Worm (Caenorhabditis elegans) whole organism, midembryonic: ENCODE data around the gene pri-1.
A peak's percentile ranks its signal among the peaks of the same experiment; 100 is the strongest.

Experiments used
- T22C8.4 ChIP-seq: fragments of 200-800 bp; sonication (Bioruptor generic); IDR thresholded peaks from 2 replicates; pipeline ENCODE4 v1.3.6; 2022; ENCODE audit warnings: missing genetic modification characterization, missing compliant biosample characterization
- cog-1 ChIP-seq: sonication (generic microtip); optimal IDR thresholded peaks from 2 replicates; lab custom pipeline; 2016; ENCODE audit warnings: missing genetic modification characterization, missing compliant biosample characterization
- flt-1 ChIP-seq: fragments of 200-800 bp; sonication (Bioruptor generic); IDR thresholded peaks from 2 replicates; pipeline ENCODE4 v1.3.6; 2022; ENCODE audit warnings: missing genetic modification characterization, missing compliant biosample characterization
- klf-2 ChIP-seq: fragments of 200-800 bp; sonication (Bioruptor generic); conservative IDR thresholded peaks from 2 replicates; pipeline ENCODE4 v1.3.6; 2022; ENCODE audit warnings: missing genetic modification reagents, missing genetic modification characterization, missing compliant biosample characterization
- med-1 ChIP-seq: sonication (generic microtip); optimal IDR thresholded peaks from 2 replicates; lab custom pipeline; 2017; ENCODE audit warnings: missing genetic modification characterization, mild to moderate bottlenecking, missing compliant biosample characterization, antibody characterized with exemption, missing genetic modification reagents; ENCODE audit not compliant: insufficient read depth
- ref-1 ChIP-seq: fragments of 200-800 bp; sonication (Bioruptor generic); conservative IDR thresholded peaks from 2 replicates; pipeline ENCODE4 v1.3.6; 2022; ENCODE audit warnings: missing genetic modification reagents, missing genetic modification characterization, missing compliant biosample characterization
- tab-1 ChIP-seq: fragments of 200-800 bp; sonication (Bioruptor generic); IDR thresholded peaks from 2 replicates; pipeline ENCODE4 v1.3.6; 2022; ENCODE audit warnings: missing genetic modification characterization, missing compliant biosample characterization
- ztf-23 ChIP-seq: fragments of 200-800 bp; sonication (Bioruptor generic); IDR thresholded peaks from 2 replicates; pipeline ENCODE4 v1.3.6; 2022; ENCODE audit warnings: missing genetic modification reagents, missing genetic modification characterization, missing compliant biosample characterization
- ztf-29 ChIP-seq: fragments of 200-800 bp; sonication (Bioruptor generic); IDR thresholded peaks from 2 replicates; pipeline ENCODE4 v1.3.6; 2022; ENCODE audit warnings: missing genetic modification reagents, missing genetic modification characterization, missing compliant biosample characterization

The pri-1 gene

DNA sequence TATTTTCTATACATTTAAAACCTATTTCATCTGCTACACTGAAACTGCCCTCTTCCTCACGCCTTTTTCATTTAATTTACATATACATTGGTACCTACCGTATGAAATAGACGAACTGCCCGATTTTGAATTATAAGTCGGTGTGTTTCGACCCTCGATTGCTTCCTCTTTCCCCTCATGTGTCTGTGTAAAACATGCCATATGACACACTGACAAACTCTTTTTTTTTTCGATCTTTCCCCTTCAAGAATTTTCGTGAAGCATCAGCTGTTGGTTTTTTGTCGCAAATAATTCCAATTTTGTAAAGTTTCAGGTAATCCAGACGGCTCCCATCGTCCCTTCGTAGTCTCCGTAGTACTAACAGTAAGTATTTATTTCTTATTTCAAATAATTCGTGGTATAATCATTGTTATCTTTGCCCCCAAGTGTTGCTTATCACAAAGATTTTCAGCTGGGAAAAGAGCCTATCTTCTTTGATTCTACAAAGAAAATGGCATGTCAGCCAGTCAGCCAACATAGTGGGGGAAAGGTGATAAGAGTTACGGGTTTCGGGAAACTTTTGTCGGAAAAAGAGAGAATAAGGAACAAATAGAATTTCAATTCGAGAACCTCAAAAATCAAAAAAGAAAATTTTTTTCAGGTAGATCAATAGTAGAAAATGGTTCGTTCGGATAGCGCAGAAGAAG lies 7.9 kb upstream of the pri-1 start:
- TF ChIP-seq med-1 (no peak), ztf-23 (GFP tag; lab: Robert Waterston, UW) (no peak), flt-1 (GFP tag; lab: Robert Waterston, UW) (no peak), tab-1 (GFP tag; lab: Robert Waterston, UW) (no peak), cog-1 (no peak), ztf-29 (GFP tag; lab: Robert Waterston, UW) (no peak)

DNA sequence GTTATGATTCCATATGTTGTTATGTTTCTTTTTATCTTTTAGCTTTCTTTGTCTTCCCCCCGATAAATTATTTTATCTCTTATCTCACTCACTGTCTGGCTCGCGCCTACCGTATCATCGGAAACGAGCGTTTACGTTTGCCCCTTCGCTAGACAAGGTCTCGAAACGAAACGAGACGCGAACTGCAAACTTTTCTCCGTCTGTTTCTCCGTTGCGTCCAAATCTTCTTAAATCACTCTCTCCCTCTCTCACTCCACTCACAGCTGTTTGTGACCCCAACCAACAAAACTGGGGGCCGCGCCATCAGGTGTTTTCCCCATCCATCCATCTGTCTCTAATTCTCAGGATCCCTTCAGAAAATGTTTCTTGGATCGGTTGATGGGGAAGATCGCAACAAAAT lies 6.1 kb upstream of the pri-1 start:
- TF ChIP-seq ref-1 (no peak), med-1 (no peak), cog-1 (no peak), ztf-23 (GFP tag; lab: Robert Waterston, UW) (no peak)

DNA sequence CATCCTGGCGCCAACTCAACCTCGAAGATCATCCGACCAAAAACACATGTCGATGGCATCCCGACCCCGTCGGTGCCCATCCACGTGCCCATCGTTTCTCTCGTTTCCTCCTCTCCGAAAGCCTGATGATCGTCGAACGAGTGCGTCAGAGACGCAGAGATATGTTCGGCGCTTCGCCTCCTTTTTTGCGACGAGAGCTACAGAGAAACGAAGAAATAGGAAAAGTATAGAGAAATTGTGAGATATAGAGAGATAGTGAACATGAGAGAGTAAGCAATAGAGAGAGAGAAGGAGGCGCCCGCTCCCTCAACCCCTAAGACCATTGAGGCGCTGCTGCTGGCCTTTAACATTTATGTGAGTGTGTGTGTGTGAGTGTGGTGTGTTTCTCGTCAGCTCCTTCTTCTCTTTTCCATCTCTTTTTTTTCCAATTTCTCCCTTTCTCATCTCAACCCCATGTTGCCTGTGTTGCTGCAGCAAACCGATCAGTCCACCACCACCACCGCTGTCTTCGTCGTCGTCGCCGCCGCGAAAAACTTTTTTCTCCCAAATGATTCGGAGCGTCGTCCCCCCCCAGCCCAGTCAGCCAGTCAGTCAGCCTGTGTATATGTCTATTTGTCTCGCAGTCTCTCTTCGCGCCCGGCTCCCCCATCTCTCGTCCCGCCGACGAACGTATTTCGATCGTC lies 5.1 kb upstream of the pri-1 start, which contains the start of gene hlh-11:
Gene hlh-11, plus strand, starts transcription at position 633 of the 683 bp plus-strand sequence.
- no peak for TF ChIP-seq T22C8.4 (GFP tag; lab: Robert Waterston, UW)
- no peak; the same call in 1 of the 2 replicates for TF ChIP-seq ztf-23 (GFP tag; lab: Robert Waterston, UW)
- no peak for TF ChIP-seq ztf-29 (GFP tag; lab: Robert Waterston, UW)
- TF ChIP-seq ref-1: no peak
- 0 out of 2 replicates have a peak, but pooled peaks have one; percentile 8 for TF ChIP-seq flt-1 (GFP tag; lab: Robert Waterston, UW)
- 0 out of 2 replicates have a peak, but pooled peaks have one; percentile 47 for TF ChIP-seq klf-2
- TF ChIP-seq med-1: no peak
- no peak for TF ChIP-seq cog-1
- TF ChIP-seq tab-1 (GFP tag; lab: Robert Waterston, UW): no peak

DNA sequence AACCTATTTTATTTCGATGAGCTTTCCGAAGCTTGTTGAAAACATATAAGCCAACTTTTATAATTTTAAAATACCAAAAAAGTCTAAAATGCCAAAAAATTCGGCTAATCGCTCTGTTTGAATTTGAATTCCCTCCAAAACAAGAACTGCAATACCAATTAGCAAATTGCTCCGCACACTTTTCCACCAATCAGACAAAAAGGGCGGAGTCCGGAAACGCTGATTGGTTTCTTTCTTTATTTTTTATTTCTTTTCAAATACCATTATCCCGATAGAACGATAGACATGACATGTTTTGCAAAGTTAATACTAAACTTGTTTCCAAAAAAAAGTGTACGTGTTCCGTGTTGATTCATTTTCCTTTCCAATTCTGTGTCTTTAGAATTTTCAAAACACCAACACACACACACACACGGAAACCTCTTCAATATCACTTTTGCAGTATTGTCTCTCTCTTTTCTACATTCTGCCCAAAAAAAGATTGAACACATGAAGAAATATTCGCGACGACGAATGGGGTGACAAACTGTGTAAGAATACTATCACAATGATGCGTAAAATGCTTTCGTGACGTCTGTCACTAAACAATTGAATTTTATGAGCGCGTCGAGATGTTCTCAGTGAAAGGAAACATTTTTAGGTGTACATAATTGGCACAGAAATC lies 3.6 kb upstream of the pri-1 start:
- TF ChIP-seq cog-1 (no peak), ztf-23 (GFP tag; lab: Robert Waterston, UW) (no peak), klf-2 (no peak), tab-1 (GFP tag; lab: Robert Waterston, UW) (no peak), ztf-29 (GFP tag; lab: Robert Waterston, UW) (no peak), ref-1 (no peak), T22C8.4 (GFP tag; lab: Robert Waterston, UW) (no peak), flt-1 (GFP tag; lab: Robert Waterston, UW) (no peak), med-1 (no peak)

DNA sequence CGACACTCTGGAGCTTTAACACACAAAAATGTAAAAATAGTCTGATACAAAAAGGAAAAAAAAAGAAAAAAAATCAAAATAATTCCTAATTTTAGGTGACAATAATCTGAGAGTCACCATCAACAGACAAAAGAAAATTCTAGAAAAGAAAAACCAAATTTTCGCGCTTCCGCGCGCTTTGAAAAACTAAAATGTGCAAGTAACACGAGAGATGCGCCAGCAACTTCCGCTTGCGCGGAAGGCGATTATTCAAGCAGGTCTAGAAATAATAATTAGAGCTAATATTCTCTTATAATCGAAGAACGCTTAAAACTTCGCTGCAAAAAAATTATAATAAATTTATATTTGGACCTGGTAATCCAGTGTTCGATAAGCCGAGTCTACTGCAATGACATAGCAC lies 2.9 kb upstream of the pri-1 start:
- TF ChIP-seq klf-2 (no peak), ztf-29 (GFP tag; lab: Robert Waterston, UW) (no peak), ref-1 (no peak), T22C8.4 (GFP tag; lab: Robert Waterston, UW) (no peak)

DNA sequence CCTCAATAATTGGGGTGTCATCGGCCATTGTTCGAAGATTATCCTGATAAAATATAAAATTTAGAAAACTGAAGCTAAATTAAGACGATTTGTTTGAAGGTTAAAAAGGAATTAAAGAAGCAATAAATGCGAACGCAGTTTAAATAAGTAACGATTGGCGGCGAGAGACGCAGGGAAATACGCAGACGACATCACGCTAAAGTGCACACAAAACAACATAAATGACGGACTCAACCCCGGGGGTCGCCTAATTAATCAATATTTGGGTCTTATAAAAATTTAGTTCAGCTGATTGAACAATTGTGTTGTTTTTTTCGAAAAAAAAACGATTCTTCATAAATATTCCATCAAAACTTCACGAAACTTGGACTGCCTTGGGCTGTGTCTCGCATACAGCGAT lies 2.3 kb upstream of the pri-1 start, which contains the start of gene hcp-3:
Gene hcp-3, minus strand, starts transcription at position 45 of the 400 bp plus-strand sequence.
- TF ChIP-seq T22C8.4 (GFP tag; lab: Robert Waterston, UW): peak; percentile 85
- no peak for TF ChIP-seq med-1

DNA sequence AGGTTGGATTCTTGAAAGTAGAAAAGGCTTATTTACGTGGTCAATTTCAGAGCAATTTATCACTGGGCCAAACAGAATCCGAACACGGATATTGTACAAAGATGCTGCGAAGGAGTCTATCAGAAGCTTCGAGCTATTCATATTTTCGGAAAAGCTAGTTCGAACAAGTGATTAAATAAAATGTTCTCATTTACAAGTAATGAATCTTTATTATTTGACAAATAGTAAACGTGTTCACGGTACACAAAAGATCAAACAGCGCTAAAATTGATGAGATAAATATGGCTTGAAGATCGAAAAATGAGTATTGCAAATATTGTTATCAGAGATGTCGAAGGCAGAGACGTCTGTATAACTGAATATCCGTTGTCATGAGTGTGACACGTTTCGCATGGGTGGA lies 1.0 kb upstream of the pri-1 start:
- no peak for TF ChIP-seq ztf-29 (GFP tag; lab: Robert Waterston, UW)
- TF ChIP-seq tab-1 (GFP tag; lab: Robert Waterston, UW): no peak
- TF ChIP-seq med-1: no peak
- no peak for TF ChIP-seq flt-1 (GFP tag; lab: Robert Waterston, UW)
- TF ChIP-seq klf-2: no peak
- TF ChIP-seq cog-1: no peak
- TF ChIP-seq ref-1: no peak
- TF ChIP-seq T22C8.4 (GFP tag; lab: Robert Waterston, UW): no peak
- no peak for TF ChIP-seq ztf-23 (GFP tag; lab: Robert Waterston, UW)

DNA sequence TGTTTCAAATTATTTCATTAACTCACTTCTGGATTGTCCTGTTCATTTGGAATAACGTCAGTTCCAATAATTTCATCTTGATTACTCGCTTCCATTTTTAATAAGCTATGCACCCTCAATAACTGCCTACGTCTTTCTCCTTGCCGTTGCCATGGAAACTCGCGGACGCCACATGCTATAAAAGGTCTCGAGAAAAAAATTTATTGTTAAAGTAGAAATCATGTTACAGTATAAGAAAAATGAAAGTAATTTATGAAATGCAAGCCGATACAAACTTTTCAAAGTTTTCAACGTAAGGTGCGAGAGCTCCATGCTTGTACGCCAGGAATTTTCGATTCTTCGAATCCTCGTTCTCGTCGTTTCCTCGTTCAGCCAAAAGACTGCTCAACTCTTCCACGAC lies 2.0 kb downstream of the pri-1 start, which contains the start of gene bbs-4:
Gene bbs-4, minus strand, starts transcription at position 101 of the 400 bp plus-strand sequence.
- TF ChIP-seq ref-1 (no peak), med-1 (no peak), klf-2 (no peak), cog-1 (no peak), ztf-29 (GFP tag; lab: Robert Waterston, UW) (no peak), ztf-23 (GFP tag; lab: Robert Waterston, UW) (no peak), flt-1 (GFP tag; lab: Robert Waterston, UW) (no peak), T22C8.4 (GFP tag; lab: Robert Waterston, UW) (no peak), tab-1 (GFP tag; lab: Robert Waterston, UW) (no peak)

DNA sequence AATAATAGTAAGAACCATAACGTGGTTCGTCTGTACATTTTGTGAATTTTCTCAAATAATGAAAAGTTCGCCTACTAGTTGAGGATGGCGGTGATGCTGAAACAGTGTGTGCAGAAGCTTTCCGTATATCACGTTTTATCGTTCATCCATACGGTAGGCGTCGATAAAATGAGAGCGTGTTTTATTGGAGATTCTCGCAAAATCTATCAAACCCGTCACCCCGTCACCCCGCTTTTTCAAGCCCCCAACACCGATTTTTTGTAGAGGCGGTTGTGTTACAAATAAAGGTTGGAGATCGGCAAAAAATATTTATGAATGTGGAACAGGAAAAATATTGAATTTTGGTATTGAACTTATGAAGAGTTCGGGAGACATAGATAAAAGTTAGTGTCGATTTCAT lies 5.4 kb downstream of the pri-1 start, which contains the start of gene clec-161:
Gene clec-161, minus strand, starts transcription at position 101 of the 400 bp plus-strand sequence.
- TF ChIP-seq med-1 (no peak), ref-1 (no peak), T22C8.4 (GFP tag; lab: Robert Waterston, UW) (no peak), tab-1 (GFP tag; lab: Robert Waterston, UW) (no peak), flt-1 (GFP tag; lab: Robert Waterston, UW) (no peak), ztf-23 (GFP tag; lab: Robert Waterston, UW) (no peak), ztf-29 (GFP tag; lab: Robert Waterston, UW) (no peak), klf-2 (no peak), cog-1 (no peak)

DNA sequence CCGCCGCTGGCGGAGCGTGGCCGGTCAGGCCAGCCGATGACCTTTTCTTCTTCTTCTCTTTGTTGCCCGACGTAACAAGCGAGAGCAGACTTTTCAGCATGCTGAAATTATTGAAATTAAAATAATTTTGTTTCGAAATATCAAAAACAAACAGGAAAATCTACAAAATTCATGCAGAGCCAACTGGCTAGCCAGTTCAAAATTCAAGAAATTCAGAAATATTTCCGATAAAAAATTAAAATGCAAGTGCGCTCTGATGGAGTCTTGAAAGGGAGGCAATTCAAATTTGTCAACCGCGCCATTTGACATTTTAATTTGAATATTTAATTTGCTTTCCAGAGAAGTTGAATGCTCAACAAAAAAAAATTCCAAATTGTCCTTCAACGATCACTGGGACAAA lies 13.4 kb downstream of the pri-1 start, which contains the start of gene F58A4.2:
Gene F58A4.2, minus strand, starts transcription at position 101 of the 400 bp plus-strand sequence.
- TF ChIP-seq cog-1: no peak
- TF ChIP-seq med-1: no peak
- no peak for TF ChIP-seq flt-1 (GFP tag; lab: Robert Waterston, UW)
- TF ChIP-seq klf-2: no peak
- no peak for TF ChIP-seq T22C8.4 (GFP tag; lab: Robert Waterston, UW)
- no peak for TF ChIP-seq ref-1
- TF ChIP-seq ztf-29 (GFP tag; lab: Robert Waterston, UW): no peak
- TF ChIP-seq tab-1 (GFP tag; lab: Robert Waterston, UW): no peak
- no peak for TF ChIP-seq ztf-23 (GFP tag; lab: Robert Waterston, UW)
